Worm (Caenorhabditis elegans): ENCODE results near the gene W04H10.2.
A peak's percentile ranks its signal among the peaks of the same experiment; 100 is the strongest.

Gene W04H10.2

DNA sequence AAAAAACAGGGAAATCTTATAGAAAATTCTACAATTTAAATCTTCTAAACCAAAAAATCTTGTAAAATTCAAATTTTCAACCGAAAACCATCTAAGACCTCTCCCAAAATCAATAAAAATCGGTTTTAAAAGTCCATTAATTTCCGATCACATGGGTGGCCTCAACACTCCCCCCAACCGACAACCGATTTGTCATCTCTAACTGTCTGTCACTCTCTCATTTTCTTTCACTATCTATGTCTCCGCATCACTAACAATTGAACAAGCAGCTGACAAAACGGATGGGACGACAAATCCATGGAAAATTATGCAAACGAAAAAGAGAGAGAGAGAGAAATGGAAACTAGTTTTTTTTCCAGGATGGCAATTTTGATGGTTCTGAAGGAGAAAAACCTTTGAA is 2.4 kb upstream of the W04H10.2 start (continued):
- TF ChIP-seq snu-23 (GFP tag; optimal IDR thresholded peaks at IDR 0.05) (peak; percentile 82), mab-9 (GFP tag; IDR thresholded peaks at IDR 0.05) (no peak), zag-1 (tag; optimal IDR thresholded peaks at IDR 0.05) (no peak), fkh-4 (tag; optimal IDR thresholded peaks at IDR 0.05; ENCODE audit: borderline replicate concordance) (no peak), grh-1 (GFP tag; IDR thresholded peaks at IDR 0.05) (peak; percentile 47; the same call in 1 of the 2 replicates), nhr-84 (tag; optimal IDR thresholded peaks at IDR 0.05) (no peak), ces-1 (GFP tag; optimal IDR thresholded peaks at IDR 0.05) (no peak), hpl-2 (GFP tag; optimal IDR thresholded peaks at IDR 0.05) (no peak), egl-27 (tag; optimal IDR thresholded peaks at IDR 0.05) (no peak), irx-1 (tag; optimal IDR thresholded peaks at IDR 0.05) (peak; percentile 45), snpc-4 (tag; optimal IDR thresholded peaks at IDR 0.05) (peak; percentile 64), nhr-20 (tag; optimal IDR thresholded peaks at IDR 0.05) (peak; percentile 65), nhr-47 (tag; optimal IDR thresholded peaks at IDR 0.05) (peak; percentile 40), unc-98 (GFP tag; IDR thresholded peaks at IDR 0.05) (no peak), unc-130 (tag; optimal IDR thresholded peaks at IDR 0.05) (no peak), swsn-7 (tag; optimal IDR thresholded peaks at IDR 0.05) (peak; percentile 62), vab-15 (tag; optimal IDR thresholded peaks at IDR 0.05) (no peak), hlh-4 (tag; optimal IDR thresholded peaks at IDR 0.05) (no peak), nhr-28 (tag; optimal IDR thresholded peaks at IDR 0.05) (no peak), ztf-11 (tag; optimal IDR thresholded peaks at IDR 0.05) (peak in 1 of 2 experiments; percentile 4), C34B4.2 (tag; optimal IDR thresholded peaks at IDR 0.05) (no peak), ama-1 (optimal IDR thresholded peaks at IDR 0.05) (no peak), lsy-2 (tag; optimal IDR thresholded peaks at IDR 0.05) (peak; percentile 66 to 74), unc-62 (GFP tag; optimal IDR thresholded peaks at IDR 0.05) (no peak), nhr-19 (GFP tag; conservative IDR thresholded peaks at IDR 0.05) (no peak), elt-3 (tag; optimal IDR thresholded peaks at IDR 0.05) (peak in 1 of 6 experiments; percentile 25), nhr-76 (tag; optimal IDR thresholded peaks at IDR 0.05) (no peak), ztf-4 (tag; optimal IDR thresholded peaks at IDR 0.05) (peak; percentile 40), elt-2 (tag; optimal IDR thresholded peaks at IDR 0.05) (no peak), lin-39 (tag; optimal IDR thresholded peaks at IDR 0.05) (peak; percentile 88), sptf-1 (tag; optimal IDR thresholded peaks at IDR 0.05) (no peak), sox-4 (tag; optimal IDR thresholded peaks at IDR 0.05) (no peak), pax-3 (tag; optimal IDR thresholded peaks at IDR 0.05) (no peak), nhr-11 (tag; optimal IDR thresholded peaks at IDR 0.05) (peak; percentile 26), hlh-17 (GFP tag; optimal IDR thresholded peaks at IDR 0.05; ENCODE audit: borderline replicate concordance) (no peak), C04F5.9 (tag; optimal IDR thresholded peaks at IDR 0.05) (no peak), lin-35 (GFP tag; optimal IDR thresholded peaks at IDR 0.05) (peak; percentile 48 to 63)

DNA sequence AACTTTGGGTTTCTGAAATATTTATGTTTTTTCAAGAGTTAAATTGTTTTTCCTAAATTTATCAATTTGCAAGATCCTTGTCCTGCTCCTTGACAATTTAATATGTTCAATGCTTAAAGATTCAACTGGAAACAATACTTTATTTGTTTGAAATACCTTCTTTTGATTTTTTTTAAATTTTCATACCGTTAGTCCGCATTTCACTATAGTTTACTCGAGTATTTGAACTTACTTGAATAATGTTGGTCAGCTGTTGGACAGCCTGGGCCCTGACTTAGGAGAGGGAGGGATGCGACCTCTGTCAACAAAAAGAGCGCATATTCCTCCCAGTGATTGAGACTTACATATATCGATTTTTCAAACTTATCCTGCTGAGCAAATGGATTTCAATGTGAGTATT is 666 bp downstream of the W04H10.2 start, which contains the start of gene W04H10.5:
Gene W04H10.5 (plus strand): TSS at position 301 of the 400 bp plus-strand sequence.
- TF ChIP-seq lir-3 (tag; optimal IDR thresholded peaks at IDR 0.05; ENCODE audit: poor library complexity) (no peak), ets-5 (GFP tag; IDR thresholded peaks at IDR 0.05) (no peak), elt-3 (tag; optimal IDR thresholded peaks at IDR 0.05) (no peak), lsy-2 (tag; optimal IDR thresholded peaks at IDR 0.05) (no peak), alr-1 (tag; optimal IDR thresholded peaks at IDR 0.05; ENCODE audit: borderline replicate concordance) (no peak), lin-13 (GFP tag; optimal IDR thresholded peaks at IDR 0.05) (no peak)

DNA sequence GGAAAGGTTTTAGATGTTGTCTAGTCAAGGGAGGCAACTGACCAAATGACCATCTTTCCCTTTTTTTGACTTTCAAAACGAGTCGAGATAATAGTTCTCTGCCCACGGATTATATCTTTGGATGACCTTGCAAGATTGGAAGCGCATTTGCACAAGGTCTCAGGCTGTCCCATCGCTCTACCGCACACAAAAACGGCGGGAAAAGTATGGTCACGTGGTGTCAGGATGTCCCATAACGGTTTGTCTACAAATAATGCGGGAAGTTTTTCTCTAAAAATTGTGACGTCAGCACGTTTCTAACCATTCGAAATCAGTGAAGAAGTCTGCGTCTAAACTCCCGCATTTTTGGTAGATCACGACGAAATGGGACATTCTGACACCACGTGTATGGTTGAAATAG is 3.0 kb downstream of the W04H10.2 start, which contains the start of gene W04H10.6:
Gene W04H10.6 (minus strand): TSS at position 101 of the 400 bp plus-strand sequence.
- TF ChIP-seq nhr-19 (GFP tag; conservative IDR thresholded peaks at IDR 0.05) (no peak), mep-1 (tag; optimal IDR thresholded peaks at IDR 0.05) (no peak), ztf-11 (tag; optimal IDR thresholded peaks at IDR 0.05) (no peak), skn-1 (tag; optimal IDR thresholded peaks at IDR 0.05) (no peak), mdl-1 (tag; optimal IDR thresholded peaks at IDR 0.05) (no peak), unc-86 (tag; optimal IDR thresholded peaks at IDR 0.05) (no peak), nhr-85 (tag) (peak; percentile 78), nhr-77 (tag; optimal IDR thresholded peaks at IDR 0.05) (no peak), nhr-12 (tag; optimal IDR thresholded peaks at IDR 0.05) (no peak), blmp-1 (tag; optimal IDR thresholded peaks at IDR 0.05) (peak; percentile 36), nhr-71 (tag; optimal IDR thresholded peaks at IDR 0.05) (no peak), C04F5.9 (tag; optimal IDR thresholded peaks at IDR 0.05) (no peak), lin-15B (tag; optimal IDR thresholded peaks at IDR 0.05) (no peak), lin-13 (GFP tag; optimal IDR thresholded peaks at IDR 0.05) (no peak), snu-23 (GFP tag; optimal IDR thresholded peaks at IDR 0.05) (peak; percentile 31), xbp-1 (tag; optimal IDR thresholded peaks at IDR 0.05) (no peak), swsn-7 (tag; optimal IDR thresholded peaks at IDR 0.05) (no peak)

Measured in whole organism, L1 larva.